Fruit fly (Drosophila melanogaster) whole organism, embryonic: ENCODE measurements around the gene ssp7.

Experiments
- CG10274 ChIP-seq: fragments of 200-800 bp; sonication (Bioruptor generic); optimal IDR thresholded peaks from 3 replicates; lab custom pipeline; 2017; ENCODE audit warnings: missing biosample characterization, mild to moderate bottlenecking, missing genetic modification characterization
- CG10431 ChIP-seq: fragments of 200-800 bp; sonication (Bioruptor generic); optimal IDR thresholded peaks from 3 replicates; lab custom pipeline; 2018; ENCODE audit warnings: missing biosample characterization, mild to moderate bottlenecking, missing genetic modification characterization
- CG11398 ChIP-seq: fragments of 200-800 bp; sonication (Bioruptor generic); optimal IDR thresholded peaks from 2 replicates; lab custom pipeline; 2016; ENCODE audit warnings: missing biosample characterization, missing genetic modification characterization
- CG11456 ChIP-seq: fragments of 200-800 bp; sonication (Bioruptor generic); IDR thresholded peaks from 3 replicates; pipeline ENCODE4 v1.3.6; 2022; ENCODE audit warnings: missing biosample characterization, missing genetic modification characterization
- CG11504 ChIP-seq: fragments of 200-800 bp; sonication (Bioruptor generic); optimal IDR thresholded peaks from 3 replicates; lab custom pipeline; 2019; ENCODE audit warnings: missing biosample characterization, mild to moderate bottlenecking, missing genetic modification characterization, moderate library complexity
- CG11723 ChIP-seq: fragments of 200-800 bp; sonication (Bioruptor generic); optimal IDR thresholded peaks from 2 replicates; lab custom pipeline; 2017; ENCODE audit warnings: missing biosample characterization, mild to moderate bottlenecking, missing genetic modification characterization
- CG12219 ChIP-seq: fragments of 200-800 bp; sonication (Bioruptor generic); optimal IDR thresholded peaks from 3 replicates; lab custom pipeline; 2018; ENCODE audit warnings: missing biosample characterization, mild to moderate bottlenecking, missing genetic modification characterization
- CG12299 ChIP-seq: fragments of 200-800 bp; sonication (Bioruptor generic); optimal IDR thresholded peaks from 2 replicates; lab custom pipeline; 2018; ENCODE audit warnings: missing biosample characterization, mild to moderate bottlenecking, missing genetic modification characterization
- CG12769 ChIP-seq: fragments of 200-800 bp; sonication (Bioruptor generic); optimal IDR thresholded peaks from 2 replicates; lab custom pipeline; 2019; ENCODE audit warnings: missing biosample characterization, mild to moderate bottlenecking, missing genetic modification characterization, moderate library complexity
- CG18599 ChIP-seq: fragments of 200-800 bp; sonication (Bioruptor generic); optimal IDR thresholded peaks from 3 replicates; lab custom pipeline; 2017; ENCODE audit warnings: missing biosample characterization, missing genetic modification characterization, mild to moderate bottlenecking, moderate library complexity, missing genetic modification reagents
- CG2120 ChIP-seq: fragments of 200-800 bp; sonication (Bioruptor generic); optimal IDR thresholded peaks from 3 replicates; lab custom pipeline; 2016; ENCODE audit warnings: missing biosample characterization, missing genetic modification characterization
- CG30020 ChIP-seq: fragments of 200-800 bp; optimal IDR thresholded peaks from 2 replicates; lab custom pipeline; 2019; ENCODE audit warnings: missing biosample characterization, mild to moderate bottlenecking, missing genetic modification characterization, moderate library complexity
- CG30403 ChIP-seq: fragments of 200-800 bp; sonication (Bioruptor generic); optimal IDR thresholded peaks from 3 replicates; lab custom pipeline; 2016; ENCODE audit warnings: missing biosample characterization, missing genetic modification characterization
- CG3995 ChIP-seq: fragments of 200-800 bp; sonication (Bioruptor generic); optimal IDR thresholded peaks from 3 replicates; lab custom pipeline; 2016; ENCODE audit warnings: missing biosample characterization, missing genetic modification characterization
- CG6654 ChIP-seq: fragments of 200-800 bp; sonication (Bioruptor generic); optimal IDR thresholded peaks from 2 replicates; lab custom pipeline; 2017; ENCODE audit warnings: missing biosample characterization, mild to moderate bottlenecking, missing genetic modification characterization
- CG7357 ChIP-seq: fragments of 200-800 bp; sonication (Bioruptor generic); IDR thresholded peaks from 3 replicates; pipeline ENCODE4 v1.3.6; 2022; ENCODE audit warnings: missing biosample characterization, missing genetic modification characterization
- CG7745 ChIP-seq: fragments of 200-800 bp; sonication (Bioruptor generic); optimal IDR thresholded peaks from 2 replicates; lab custom pipeline; 2018; ENCODE audit warnings: missing biosample characterization, mild to moderate bottlenecking, missing genetic modification characterization, moderate library complexity
- CG7786 ChIP-seq: fragments of 200-800 bp; sonication (Bioruptor generic); optimal IDR thresholded peaks from 2 replicates; lab custom pipeline; 2016; ENCODE audit warnings: missing biosample characterization, missing genetic modification characterization
- CG9727 ChIP-seq: fragments of 200-800 bp; sonication (Bioruptor generic); optimal IDR thresholded peaks from 3 replicates; lab custom pipeline; 2017; ENCODE audit warnings: missing biosample characterization, mild to moderate bottlenecking, missing genetic modification characterization
- CG9817 ChIP-seq: fragments of 200-800 bp; sonication (Bioruptor generic); optimal IDR thresholded peaks from 2 replicates; lab custom pipeline; 2018; ENCODE audit warnings: missing biosample characterization, mild to moderate bottlenecking, missing genetic modification characterization, moderate library complexity
- CG9876 ChIP-seq: fragments of 200-800 bp; sonication (Bioruptor generic); optimal IDR thresholded peaks from 2 replicates; lab custom pipeline; 2016; ENCODE audit warnings: missing biosample characterization, missing genetic modification characterization
- CoRest ChIP-seq: fragments of 200-800 bp; sonication (Bioruptor generic); optimal IDR thresholded peaks from 3 replicates; lab custom pipeline; 2018; ENCODE audit warnings: missing biosample characterization, mild to moderate bottlenecking, missing genetic modification characterization, moderate library complexity
- D19A ChIP-seq: fragments of 200-800 bp; optimal IDR thresholded peaks from 3 replicates; lab custom pipeline; 2019; ENCODE audit warnings: missing biosample characterization, mild to moderate bottlenecking, missing genetic modification characterization, moderate library complexity
- E2f1 ChIP-seq: fragments of 200-800 bp; sonication (Bioruptor generic); IDR thresholded peaks from 2 replicates; pipeline ENCODE4 v1.3.6; 2022; ENCODE audit warnings: missing biosample characterization, missing genetic modification characterization
- E2f2 ChIP-seq: fragments of 200-800 bp; sonication (Bioruptor generic); IDR thresholded peaks from 2 replicates; pipeline ENCODE4 v1.3.6; 2022; ENCODE audit warnings: missing biosample characterization, missing genetic modification characterization
- Ets97D ChIP-seq: fragments of 200-800 bp; sonication (Bioruptor generic); optimal IDR thresholded peaks from 3 replicates; lab custom pipeline; 2016; ENCODE audit warnings: missing biosample characterization, missing genetic modification characterization
- Hsf ChIP-seq: fragments of 200-800 bp; sonication (Bioruptor generic); optimal IDR thresholded peaks from 3 replicates; lab custom pipeline; 2016; ENCODE audit warnings: missing biosample characterization, missing genetic modification characterization
- Jarid2 ChIP-seq: fragments of 200-800 bp; sonication (Bioruptor generic); optimal IDR thresholded peaks from 3 replicates; lab custom pipeline; 2017; ENCODE audit warnings: mild to moderate bottlenecking, missing biosample characterization, missing genetic modification reagents, missing genetic modification characterization
- Lim3 ChIP-seq: fragments of 200-800 bp; sonication (Bioruptor generic); IDR thresholded peaks from 2 replicates; pipeline ENCODE4 v1.3.6; 2022; ENCODE audit warnings: missing biosample characterization, missing genetic modification characterization
- Mad ChIP-seq: fragments of 200-800 bp; sonication (Bioruptor generic); optimal IDR thresholded peaks from 2 replicates; lab custom pipeline; 2016; ENCODE audit warnings: missing biosample characterization, missing genetic modification characterization
- Max ChIP-seq: fragments of 200-800 bp; sonication (Bioruptor generic); optimal IDR thresholded peaks from 2 replicates; lab custom pipeline; 2016; ENCODE audit warnings: missing biosample characterization, mild to moderate bottlenecking, missing genetic modification characterization
- Meics ChIP-seq: fragments of 200-800 bp; sonication (Bioruptor generic); optimal IDR thresholded peaks from 2 replicates; lab custom pipeline; 2017; ENCODE audit warnings: missing biosample characterization, mild to moderate bottlenecking, missing genetic modification characterization
- Optix ChIP-seq: fragments of 200-800 bp; sonication (Bioruptor generic); IDR thresholded peaks from 3 replicates; pipeline ENCODE4 v1.3.6; 2022; ENCODE audit warnings: missing biosample characterization, missing genetic modification characterization
- Sox102F ChIP-seq: fragments of 200-800 bp; sonication (Bioruptor generic); optimal IDR thresholded peaks from 2 replicates; lab custom pipeline; 2018; ENCODE audit warnings: missing biosample characterization, mild to moderate bottlenecking, missing genetic modification characterization, moderate library complexity
- Sry-δ ChIP-seq: fragments of 200-800 bp; sonication (Bioruptor generic); optimal IDR thresholded peaks from 2 replicates; lab custom pipeline; 2016; ENCODE audit warnings: missing biosample characterization, missing genetic modification characterization
- dm ChIP-seq: fragments of 200-800 bp; sonication (Bioruptor generic); optimal IDR thresholded peaks from 3 replicates; lab custom pipeline; 2016; ENCODE audit warnings: missing biosample characterization, missing genetic modification characterization
- her ChIP-seq: fragments of 200-800 bp; sonication (Bioruptor generic); optimal IDR thresholded peaks from 2 replicates; lab custom pipeline; 2016; ENCODE audit warnings: missing biosample characterization, missing genetic modification characterization
- hkb ChIP-seq, 2 experiments: fragments of 200-800 bp in 1 of 2; fragments of >200 bp in 1 of 2; sonication (Bioruptor generic) in 1 of 2; IDR thresholded peaks in 1 of 2; optimal IDR thresholded peaks in 1 of 2; 2 replicates each; pipeline versions ENCODE4 v1.3.6 to Lab custom; 2017 to 2022; ENCODE audit warnings: missing biosample characterization in 1 of 2, missing genetic modification characterization in 1 of 2
- ind ChIP-seq: fragments of 200-800 bp; sonication (Bioruptor generic); optimal IDR thresholded peaks from 3 replicates; lab custom pipeline; 2016; ENCODE audit warnings: missing biosample characterization, missing genetic modification characterization
- lmd ChIP-seq: fragments of 200-800 bp; sonication (Bioruptor generic); IDR thresholded peaks from 2 replicates; pipeline ENCODE4 v1.3.6; 2022; ENCODE audit warnings: missing biosample characterization, missing genetic modification characterization
- pfk ChIP-seq: fragments of 200-800 bp; sonication (Bioruptor generic); optimal IDR thresholded peaks from 2 replicates; lab custom pipeline; 2018; ENCODE audit warnings: missing biosample characterization, mild to moderate bottlenecking, missing genetic modification characterization, moderate library complexity
- prd ChIP-seq, 3 experiments: fragments of >200 bp in 2 of 3; fragments of 200-800 bp in 1 of 3; sonication (Bioruptor generic) in 1 of 3; optimal IDR thresholded peaks in 2 of 3; IDR thresholded peaks in 1 of 3; 2 replicates in 2 of 3; 3 replicates in 1 of 3; pipeline versions ENCODE4 v1.3.6 to Lab custom; 2017 to 2022; ENCODE audit warnings: missing biosample characterization in 1 of 3, missing genetic modification characterization in 1 of 3
- row ChIP-seq: fragments of 200-800 bp; sonication (Bioruptor generic); IDR thresholded peaks from 3 replicates; pipeline ENCODE4 v1.3.6; 2022; ENCODE audit warnings: missing biosample characterization, missing genetic modification characterization
- schlank ChIP-seq: fragments of 200-800 bp; sonication (Bioruptor generic); optimal IDR thresholded peaks from 2 replicates; lab custom pipeline; 2018; ENCODE audit warnings: missing biosample characterization, mild to moderate bottlenecking, missing genetic modification characterization
- sisA ChIP-seq: fragments of 200-800 bp; sonication (Bioruptor generic); IDR thresholded peaks from 2 replicates; pipeline ENCODE4 v1.3.6; 2022; ENCODE audit warnings: missing biosample characterization, missing genetic modification characterization
- sob ChIP-seq: fragments of 200-800 bp; sonication (Bioruptor generic); IDR thresholded peaks from 2 replicates; pipeline ENCODE4 v1.3.6; 2022; ENCODE audit warnings: missing biosample characterization, missing genetic modification characterization
- vfl ChIP-seq: fragments of 200-800 bp; sonication (Bioruptor generic); optimal IDR thresholded peaks from 2 replicates; lab custom pipeline; 2016; ENCODE audit warnings: missing biosample characterization, missing genetic modification characterization
- vvl ChIP-seq: fragments of 200-800 bp; sonication (Bioruptor generic); IDR thresholded peaks from 2 replicates; pipeline ENCODE4 v1.3.6; 2022; ENCODE audit warnings: missing biosample characterization, missing genetic modification characterization
- zfh1 ChIP-seq: fragments of 200-800 bp; sonication (Bioruptor generic); IDR thresholded peaks from 3 replicates; pipeline ENCODE4 v1.3.6; 2022; ENCODE audit warnings: missing biosample characterization, missing genetic modification characterization
- zfh2 ChIP-seq: fragments of 200-800 bp; sonication (Bioruptor generic); optimal IDR thresholded peaks from 2 replicates; lab custom pipeline; 2016; ENCODE audit warnings: missing biosample characterization, missing genetic modification characterization

The ssp7 gene

DNA sequence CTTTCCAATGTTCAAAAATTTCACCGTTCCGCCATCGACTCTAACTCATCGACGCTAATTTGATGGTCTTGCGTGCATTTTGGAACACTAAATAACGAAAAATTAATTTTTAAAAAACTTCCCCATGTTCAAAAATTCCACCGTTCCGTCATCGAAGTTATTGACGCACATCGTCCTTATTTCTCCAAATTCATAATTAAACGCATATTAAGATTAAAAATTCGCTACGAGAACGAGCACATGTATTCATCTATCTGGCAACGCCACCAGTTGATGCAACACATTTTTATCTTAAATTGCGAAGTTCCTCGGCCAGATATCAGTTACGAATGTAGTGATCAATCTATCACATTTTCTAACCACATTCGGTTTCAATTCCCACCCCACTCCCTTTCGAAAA, 9.1 kb upstream of the ssp7 start, which contains the start of gene Lint-1 (continued):
- TF ChIP-seq zfh1 (GFP tag; lab: Robert Waterston, UW) (peak; percentile 26; the same call in 1 of the 3 replicates), CG3995 (GFP tag; lab: Kevin White, UChicago) (peak; percentile 26), ind (GFP tag; lab: Kevin White, UChicago) (peak; percentile 10), Sox102F (GFP tag; lab: Kevin White, UChicago) (peak; percentile 17), Hsf (peak; percentile 5), Max (GFP tag; lab: Kevin White, UChicago) (peak; percentile 35), D19A (no peak), Mad (GFP tag; lab: Kevin White, UChicago) (peak; percentile 11), CG10274 (GFP tag; lab: Kevin White, UChicago) (no peak), Optix (GFP tag; lab: Robert Waterston, UW) (0 out of 3 replicates have a peak, but pooled peaks have one; percentile 22), lmd (peak; percentile 20; the same call in 1 of the 2 replicates), CG7745 (tag; lab: Kevin White, UChicago) (no peak), CG11456 (0 out of 3 replicates have a peak, but pooled peaks have one; percentile 22), CG11504 (tag; lab: Kevin White, UChicago) (peak; percentile 15), prd (optimal IDR thresholded peaks at IDR 0.05; lab: Kevin White, UChicago) (no peak), prd (GFP tag; IDR thresholded peaks at IDR 0.05; lab: Robert Waterston, UW) (peak; percentile 46; the same call in 1 of the 3 replicates), row (GFP tag; lab: Robert Waterston, UW) (peak; percentile 56), CG7786 (GFP tag; lab: Kevin White, UChicago) (peak; percentile 23), CG9817 (peak; percentile 8), CG30403 (GFP tag; lab: Kevin White, UChicago) (peak; percentile 35), CG11398 (GFP tag; lab: Kevin White, UChicago) (no peak), schlank (tag; lab: Kevin White, UChicago) (no peak), CG12219 (GFP tag; lab: Kevin White, UChicago) (no peak), CG6654 (GFP tag; lab: Kevin White, UChicago) (no peak), Jarid2 (no peak), vvl (GFP tag; lab: Robert Waterston, UW) (peak; percentile 42; the same call in 1 of the 2 replicates), sisA (GFP tag; lab: Robert Waterston, UW) (peak; percentile 26; the same call in 1 of the 2 replicates), CG10431 (GFP tag; lab: Kevin White, UChicago) (no peak), pfk (peak; percentile 85), CG12299 (tag; lab: Kevin White, UChicago) (no peak), E2f2 (GFP tag; lab: Robert Waterston, UW) (peak; percentile 21; the same call in 1 of the 2 replicates), CG18599 (GFP tag; lab: Kevin White, UChicago) (no peak), CG11723 (GFP tag; lab: Kevin White, UChicago) (peak; percentile 18), CG9876 (GFP tag; lab: Kevin White, UChicago) (no peak), zfh2 (GFP tag; lab: Kevin White, UChicago) (peak; percentile 12), her (GFP tag; lab: Kevin White, UChicago) (peak; percentile 11), Sry-δ (GFP tag; lab: Kevin White, UChicago) (peak; percentile 33), Ets97D (peak; percentile 15), Meics (GFP tag; lab: Kevin White, UChicago) (no peak), sob (0 out of 2 replicates have a peak, but pooled peaks have one; percentile 17), CG12769 (tag; lab: Kevin White, UChicago) (peak; percentile 0), hkb (optimal IDR thresholded peaks at IDR 0.05; lab: Kevin White, UChicago) (no peak), hkb (GFP tag; IDR thresholded peaks at IDR 0.05; lab: Robert Waterston, UW) (peak; percentile 14; the same call in 1 of the 2 replicates), vfl (GFP tag; lab: Kevin White, UChicago) (peak; percentile 6), Lim3 (no peak), E2f1 (no peak), CG9727 (GFP tag; lab: Kevin White, UChicago) (no peak), CG7357 (GFP tag; lab: Robert Waterston, UW) (peak; percentile 47; the same call in 1 of the 3 replicates), CG2120 (GFP tag; lab: Kevin White, UChicago) (peak; percentile 51), dm (GFP tag; lab: Kevin White, UChicago) (peak; percentile 32), CG30020 (tag; lab: Kevin White, UChicago) (peak; percentile 68), CoRest (tag; lab: Kevin White, UChicago) (no peak)
